Worm (Caenorhabditis elegans) whole organism, young adult: ENCODE data around the gene Y53C12A.8.

ENCODE experiments used
- B0019.2 ChIP-seq: fragments of 200-800 bp; sonication (Bioruptor generic); conservative IDR thresholded peaks from 2 replicates; pipeline ENCODE4 v1.3.6; 2022; ENCODE audit warnings: missing genetic modification reagents, missing genetic modification characterization, missing compliant biosample characterization
- D2030.7 ChIP-seq: fragments of 200-800 bp; sonication (Bioruptor generic); IDR thresholded peaks from 2 replicates; pipeline ENCODE4 v1.3.6; 2022; ENCODE audit warnings: missing genetic modification reagents, missing genetic modification characterization, missing compliant biosample characterization
- F23B12.7 ChIP-seq: sonication (generic microtip); optimal IDR thresholded peaks from 2 replicates; lab custom pipeline; 2017; ENCODE audit warnings: missing genetic modification characterization, mild to moderate bottlenecking, missing compliant biosample characterization, antibody characterized with exemption, moderate library complexity; ENCODE audit not compliant: insufficient read depth
- F57C9.4 ChIP-seq: sonication (generic microtip); optimal IDR thresholded peaks from 2 replicates; lab custom pipeline; 2017; ENCODE audit warnings: mild to moderate bottlenecking, missing genetic modification characterization, missing compliant biosample characterization
- T26A5.8 ChIP-seq: sonication (generic microtip); optimal IDR thresholded peaks from 2 replicates; lab custom pipeline; 2016; ENCODE audit warnings: missing genetic modification characterization, missing compliant biosample characterization
- Y53F4B.3 ChIP-seq: fragments of 200-800 bp; sonication (Bioruptor generic); IDR thresholded peaks from 2 replicates; pipeline ENCODE4 v1.3.6; 2022; ENCODE audit warnings: missing genetic modification reagents, missing genetic modification characterization, missing compliant biosample characterization
- ama-1 ChIP-seq, 3 experiments: fragments of 150-350 bp in 1 of 3; sonication (generic microtip) in 2 of 3; optimal IDR thresholded peaks; 2 replicates each; lab custom pipeline; 2014 to 2018; ENCODE audit warnings: missing biosample characterization in 2 of 3, missing genetic modification characterization in 2 of 3, missing genetic modification reagents in 2 of 3
- aptf-2 ChIP-seq: fragments of 200-800 bp; sonication (Bioruptor generic); conservative IDR thresholded peaks from 2 replicates; pipeline ENCODE4 v1.3.6; 2022; ENCODE audit warnings: missing genetic modification reagents, missing genetic modification characterization, missing compliant biosample characterization
- attf-3 ChIP-seq: fragments of 200-800 bp; sonication (Bioruptor generic); conservative IDR thresholded peaks from 2 replicates; pipeline ENCODE4 v1.3.6; 2022; ENCODE audit warnings: missing genetic modification reagents, missing genetic modification characterization, missing compliant biosample characterization
- attf-5 ChIP-seq: fragments of 200-800 bp; sonication (Bioruptor generic); optimal IDR thresholded peaks from 2 replicates; lab custom pipeline; 2018; ENCODE audit warnings: mild to moderate bottlenecking, missing genetic modification characterization, missing compliant biosample characterization
- ccch-3 ChIP-seq: fragments of 200-800 bp; sonication (Bioruptor generic); optimal IDR thresholded peaks from 2 replicates; lab custom pipeline; 2018; ENCODE audit warnings: mild to moderate bottlenecking, missing genetic modification characterization, missing compliant biosample characterization
- cebp-2 ChIP-seq: fragments of 200-800 bp; sonication (Bioruptor generic); IDR thresholded peaks from 2 replicates; pipeline ENCODE4 v1.3.6; 2022; ENCODE audit warnings: missing genetic modification characterization, missing compliant biosample characterization
- dox-1 ChIP-seq: fragments of 200-800 bp; sonication (Bioruptor generic); IDR thresholded peaks from 2 replicates; pipeline ENCODE4 v1.3.6; 2022; ENCODE audit warnings: missing genetic modification reagents, missing genetic modification characterization, missing compliant biosample characterization
- dpff-1 ChIP-seq: sonication (generic microtip); optimal IDR thresholded peaks from 2 replicates; lab custom pipeline; 2017; ENCODE audit warnings: mild to moderate bottlenecking, missing genetic modification characterization, missing compliant biosample characterization
- egl-18 ChIP-seq: fragments of 200-800 bp; sonication (Bioruptor generic); IDR thresholded peaks from 2 replicates; pipeline ENCODE4 v1.3.6; 2022; ENCODE audit warnings: missing genetic modification reagents, missing genetic modification characterization, missing compliant biosample characterization
- hmg-1.2 ChIP-seq: fragments of 200-800 bp; sonication (Bioruptor generic); IDR thresholded peaks from 2 replicates; pipeline ENCODE4 v1.3.6; 2022; ENCODE audit warnings: missing genetic modification reagents, missing genetic modification characterization, missing compliant biosample characterization
- lin-26 ChIP-seq: fragments of 200-800 bp; sonication (Bioruptor generic); IDR thresholded peaks from 2 replicates; pipeline ENCODE4 v1.3.6; 2022; ENCODE audit warnings: missing genetic modification reagents, missing genetic modification characterization, missing compliant biosample characterization
- lin-35 ChIP-seq, 3 experiments: fragments of 150-350 bp in 2 of 3; sonication (generic microtip) in 1 of 3; optimal IDR thresholded peaks; 2 replicates each; lab custom pipeline; 2014 to 2018; ENCODE audit warnings: missing biosample characterization in 3 of 3, missing genetic modification characterization in 3 of 3, missing genetic modification reagents in 3 of 3
- lin-40 ChIP-seq: sonication (generic microtip); optimal IDR thresholded peaks from 2 replicates; lab custom pipeline; 2016; ENCODE audit warnings: missing genetic modification characterization, mild to moderate bottlenecking, missing compliant biosample characterization, missing genotype, missing genetic modification reagents
- lir-1 ChIP-seq: fragments of 200-800 bp; sonication (Bioruptor generic); conservative IDR thresholded peaks from 2 replicates; pipeline ENCODE4 v1.3.6; 2022; ENCODE audit warnings: missing genetic modification reagents, missing genetic modification characterization, missing compliant biosample characterization
- madf-10 ChIP-seq: sonication (generic microtip); optimal IDR thresholded peaks from 2 replicates; lab custom pipeline; 2016; ENCODE audit warnings: mild to moderate bottlenecking, missing genetic modification characterization, missing compliant biosample characterization
- madf-6 ChIP-seq: fragments of 200-800 bp; sonication (Bioruptor generic); IDR thresholded peaks from 2 replicates; pipeline ENCODE4 v1.3.6; 2022; ENCODE audit warnings: missing genetic modification reagents, missing genetic modification characterization, missing compliant biosample characterization
- madf-8 ChIP-seq: fragments of 200-800 bp; sonication (Bioruptor generic); conservative IDR thresholded peaks from 2 replicates; pipeline ENCODE4 v1.3.6; 2022; ENCODE audit warnings: missing genetic modification reagents, missing genetic modification characterization, missing compliant biosample characterization
- nfya-1 ChIP-seq: sonication (generic microtip); optimal IDR thresholded peaks from 2 replicates; lab custom pipeline; 2017; ENCODE audit warnings: antibody characterized with exemption, missing compliant biosample characterization, missing genetic modification characterization, borderline replicate concordance; ENCODE audit not compliant: insufficient read depth
- nfyb-1 ChIP-seq: fragments of 200-800 bp; sonication (Bioruptor generic); IDR thresholded peaks from 2 replicates; pipeline ENCODE4 v1.3.6; 2022; ENCODE audit warnings: missing genetic modification reagents, missing genetic modification characterization, missing compliant biosample characterization
- nhr-80 ChIP-seq: sonication (generic microtip); optimal IDR thresholded peaks from 2 replicates; lab custom pipeline; 2016; ENCODE audit warnings: missing genetic modification characterization, missing compliant biosample characterization
- rec-8 ChIP-seq, 2 experiments: sonication (generic microtip); optimal IDR thresholded peaks; 2 replicates each; lab custom pipeline; 2016; ENCODE audit warnings: mild to moderate bottlenecking in 2 of 2, missing genetic modification characterization in 2 of 2, missing genetic modification reagents in 2 of 2, missing genotype in 2 of 2, missing biosample characterization in 1 of 2, missing compliant biosample characterization in 1 of 2, moderate library complexity in 1 of 2
- sdz-38 ChIP-seq: sonication (generic microtip); optimal IDR thresholded peaks from 2 replicates; lab custom pipeline; 2016; ENCODE audit warnings: missing genotype, missing genetic modification characterization, missing compliant biosample characterization
- snpc-1.3 ChIP-seq: sonication (generic microtip); optimal IDR thresholded peaks from 2 replicates; lab custom pipeline; 2017; ENCODE audit warnings: missing genetic modification characterization, mild to moderate bottlenecking, missing compliant biosample characterization, antibody characterized with exemption, moderate library complexity, missing genotype, missing genetic modification reagents; ENCODE audit not compliant: insufficient read depth
- snpc-3.4 ChIP-seq: sonication (generic microtip); optimal IDR thresholded peaks from 2 replicates; lab custom pipeline; 2017; ENCODE audit warnings: missing genetic modification characterization, mild to moderate bottlenecking, missing compliant biosample characterization, antibody characterized with exemption, moderate library complexity, missing genotype, missing genetic modification reagents
- somi-1 ChIP-seq: fragments of 200-800 bp; sonication (Bioruptor generic); optimal IDR thresholded peaks from 2 replicates; lab custom pipeline; 2018; ENCODE audit warnings: mild to moderate bottlenecking, missing genetic modification characterization, missing compliant biosample characterization
- sptf-2 ChIP-seq: fragments of 200-800 bp; sonication (Bioruptor generic); optimal IDR thresholded peaks from 2 replicates; lab custom pipeline; 2018; ENCODE audit warnings: mild to moderate bottlenecking, missing genetic modification characterization, missing compliant biosample characterization
- tbp1 ChIP-seq: fragments of 200-800 bp; sonication (Bioruptor generic); optimal IDR thresholded peaks from 2 replicates; lab custom pipeline; 2018; ENCODE audit warnings: mild to moderate bottlenecking, missing genetic modification characterization, missing compliant biosample characterization
- xnd-1 ChIP-seq: sonication (generic microtip); optimal IDR thresholded peaks from 2 replicates; lab custom pipeline; 2016; ENCODE audit warnings: missing genotype, missing genetic modification reagents, missing genetic modification characterization, missing compliant biosample characterization
- ztf-25 ChIP-seq: fragments of 200-800 bp; sonication (Bioruptor generic); IDR thresholded peaks from 2 replicates; pipeline ENCODE4 v1.3.6; 2022; ENCODE audit warnings: missing genetic modification reagents, missing genetic modification characterization, missing compliant biosample characterization
- ztf-6 ChIP-seq: fragments of 200-800 bp; sonication (Bioruptor generic); IDR thresholded peaks from 2 replicates; pipeline ENCODE4 v1.3.6; 2022; ENCODE audit warnings: missing genetic modification reagents, missing genetic modification characterization, missing compliant biosample characterization

Y53C12A.8 gene

DNA sequence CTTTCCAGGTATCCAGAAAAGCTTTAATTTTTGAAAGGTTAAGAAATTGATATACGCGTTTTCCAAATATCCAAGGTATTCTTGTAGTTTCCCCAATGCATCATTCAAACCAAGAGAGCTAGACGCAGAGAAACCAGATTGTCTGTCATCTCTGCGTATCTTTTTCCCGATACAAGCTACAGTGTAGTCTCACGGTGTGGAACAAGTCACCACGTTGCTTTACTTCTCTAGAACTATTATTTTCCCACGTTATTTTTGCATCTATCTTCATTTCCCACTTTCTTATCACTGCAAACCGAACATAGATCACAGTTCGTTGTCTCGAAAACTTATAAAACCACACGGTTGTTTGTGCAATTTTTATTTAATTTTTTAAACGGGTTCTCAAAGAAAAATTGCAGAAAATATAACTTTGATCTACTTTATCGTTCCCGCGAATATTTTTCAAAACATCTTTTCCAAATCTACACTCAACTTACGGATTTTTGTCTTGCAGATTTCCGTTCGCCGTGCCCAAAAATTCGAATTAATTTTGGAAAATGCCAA, 44.0 kb downstream of the Y53C12A.8 start, which contains the start of gene gstk-1:
TSS of gene gstk-1 (plus strand) at position 496 of the 546 bp plus-strand sequence.
- TF ChIP-seq hmg-1.2 (peak; percentile 26; the same call in 1 of the 2 replicates), dpff-1 (tag; lab: Kevin White, UChicago) (no peak), madf-10 (tag; lab: Kevin White, UChicago) (no peak), lin-40 (peak; percentile 17), nhr-80 (tag; lab: Kevin White, UChicago) (peak; percentile 53)

DNA sequence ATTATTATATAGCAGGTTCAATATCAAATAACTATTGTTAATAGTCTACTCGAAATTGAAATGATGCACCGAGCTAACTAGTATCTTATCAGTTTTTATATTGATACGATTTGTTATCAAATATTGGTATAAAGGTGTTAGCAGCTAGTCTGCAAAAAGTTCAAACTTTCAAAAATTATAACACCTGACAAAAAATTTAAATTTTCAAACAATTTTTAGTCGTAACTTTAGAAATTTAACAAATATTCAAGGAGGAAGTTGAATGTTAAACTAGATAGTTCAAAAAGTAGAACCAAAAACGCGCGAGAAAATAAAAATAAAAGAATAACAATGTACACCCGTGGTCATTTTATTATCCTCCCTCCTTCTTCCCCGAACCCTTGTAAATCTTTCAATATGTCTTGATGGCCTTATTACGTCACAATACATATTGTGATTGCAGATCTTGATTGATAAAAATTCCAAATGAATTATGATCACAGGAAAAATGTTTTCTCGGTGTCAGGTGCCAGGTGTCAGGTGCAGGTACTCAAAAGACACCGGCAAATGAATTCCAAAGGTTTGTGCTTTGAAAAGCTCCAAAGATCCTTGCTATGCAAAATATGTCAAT, 44.6 kb downstream of the Y53C12A.8 start, which contains the start of gene ZK1307.1:
TSS of gene ZK1307.1 (minus strand) at position 51 of the 610 bp plus-strand sequence.
- TF ChIP-seq ccch-3 (GFP tag; lab: Kevin White, UChicago) = no peak
- no peak for TF ChIP-seq nfyb-1 (GFP tag; lab: Robert Waterston, UW)
- no peak for TF ChIP-seq cebp-2 (GFP tag; lab: Robert Waterston, UW)
- TF ChIP-seq attf-3 = no peak
- TF ChIP-seq lir-1 = no peak
- no peak for TF ChIP-seq attf-5
- no peak for TF ChIP-seq aptf-2 (GFP tag; lab: Robert Waterston, UW)
- TF ChIP-seq dox-1 (GFP tag; lab: Robert Waterston, UW) = no peak

DNA sequence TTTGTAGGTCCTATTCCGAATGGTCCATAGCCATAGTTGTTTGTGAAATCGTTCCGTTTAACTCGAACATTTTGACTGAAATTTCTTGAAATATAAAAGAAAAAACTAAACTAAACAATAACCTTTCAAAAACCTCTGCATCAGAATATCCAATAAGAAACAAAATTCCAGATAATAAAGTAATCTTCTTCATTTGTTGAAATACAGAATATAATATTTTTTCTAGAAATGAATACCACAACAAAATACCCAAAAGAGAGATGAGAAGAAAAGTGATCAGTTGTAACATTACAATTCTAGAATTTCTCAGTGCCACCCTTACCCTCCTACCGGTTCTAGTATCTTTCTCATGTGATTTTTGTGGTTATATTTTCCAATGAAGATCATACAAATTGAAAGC, 46.6 kb downstream of the Y53C12A.8 start, which contains the start of gene ZK1307.2:
TSS of gene ZK1307.2 (minus strand) at position 274 of the 400 bp plus-strand sequence.
- no peak for TF ChIP-seq somi-1 (GFP tag; lab: Kevin White, UChicago)
- TF ChIP-seq sdz-38 (tag; lab: Kevin White, UChicago) = no peak
- no peak for TF ChIP-seq tbp1 (GFP tag; lab: Kevin White, UChicago)
- no peak for TF ChIP-seq nfyb-1 (GFP tag; lab: Robert Waterston, UW)
- no peak for TF ChIP-seq lin-35 (GFP tag; optimal IDR thresholded peaks at IDR 0.05; lab: Kevin White, UChicago)
- no peak for TF ChIP-seq ztf-25 (GFP tag; lab: Robert Waterston, UW)
- TF ChIP-seq snpc-3.4 (tag; lab: Kevin White, UChicago) = no peak
- TF ChIP-seq T26A5.8 (tag; lab: Kevin White, UChicago) = no peak

DNA sequence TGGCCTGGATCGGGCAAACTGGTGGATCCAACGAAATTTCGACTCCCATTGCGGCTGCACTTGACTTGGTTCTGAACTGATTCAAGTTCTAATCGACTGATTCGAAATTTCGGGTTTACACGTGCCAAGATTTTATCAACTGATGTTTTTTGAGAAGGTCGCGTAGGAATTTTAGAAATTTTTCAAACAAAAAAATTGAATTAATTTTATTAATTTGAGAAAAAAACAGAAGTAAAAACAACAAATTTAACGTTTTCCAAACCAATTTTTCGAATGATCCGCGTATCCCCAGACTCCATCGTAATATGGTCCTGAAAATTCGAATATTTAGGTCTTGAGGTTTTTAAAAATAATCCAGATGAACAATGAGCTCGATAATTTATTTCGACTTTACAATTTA, 47.3 kb downstream of the Y53C12A.8 start, which contains the start of gene ZK1307.3:
TSS of gene ZK1307.3 (minus strand) at position 101 of the 400 bp plus-strand sequence.
- TF ChIP-seq F57C9.4 (tag; lab: Kevin White, UChicago) (no peak), madf-8 (GFP tag; lab: Robert Waterston, UW) (no peak), rec-8 (tag; optimal IDR thresholded peaks at IDR 0.05; lab: Kevin White, UChicago) (no peak), B0019.2 (GFP tag; lab: Robert Waterston, UW) (no peak), F23B12.7 (tag; lab: Kevin White, UChicago) (no peak), egl-18 (no peak), attf-3 (no peak), Y53F4B.3 (GFP tag; lab: Robert Waterston, UW) (no peak), ztf-6 (no peak), lin-26 (no peak), nfya-1 (no peak), xnd-1 (no peak), hmg-1.2 (no peak), D2030.7 (GFP tag; lab: Robert Waterston, UW) (no peak), snpc-1.3 (tag; lab: Kevin White, UChicago) (no peak), madf-10 (tag; lab: Kevin White, UChicago) (no peak), ama-1 (optimal IDR thresholded peaks at IDR 0.05; lab: Kevin White, UChicago) (no peak), ama-1 (GFP tag; optimal IDR thresholded peaks at IDR 0.05; lab: Kevin White, UChicago) (no peak), madf-6 (GFP tag; lab: Robert Waterston, UW) (no peak), sptf-2 (no peak), ccch-3 (GFP tag; lab: Kevin White, UChicago) (no peak)
